Fruit fly (Drosophila melanogaster) whole organism, embryonic: ENCODE data around the gene Myo10A.

Experiments used
- Adf1 ChIP-seq: fragments of 200-800 bp; sonication (Bioruptor generic); IDR thresholded peaks from 2 replicates; pipeline ENCODE4 v1.3.6; 2022; ENCODE audit warnings: missing biosample characterization, missing genetic modification characterization
- Atf-2 ChIP-seq: fragments of 200-800 bp; sonication (Bioruptor generic); optimal IDR thresholded peaks from 2 replicates; lab custom pipeline; 2016; ENCODE audit warnings: missing biosample characterization, missing genetic modification characterization
- Awh ChIP-seq: fragments of 200-800 bp; sonication (Bioruptor generic); IDR thresholded peaks from 2 replicates; pipeline ENCODE4, ENCODE4 v1.3.6; 2022; ENCODE audit warnings: missing biosample characterization, missing genetic modification characterization
- CG11398 ChIP-seq: fragments of 200-800 bp; sonication (Bioruptor generic); optimal IDR thresholded peaks from 2 replicates; lab custom pipeline; 2016; ENCODE audit warnings: missing biosample characterization, missing genetic modification characterization
- CG11504 ChIP-seq: fragments of 200-800 bp; sonication (Bioruptor generic); optimal IDR thresholded peaks from 3 replicates; lab custom pipeline; 2019; ENCODE audit warnings: missing biosample characterization, mild to moderate bottlenecking, missing genetic modification characterization, moderate library complexity
- CG12391 ChIP-seq: fragments of 200-800 bp; sonication (Bioruptor generic); optimal IDR thresholded peaks from 3 replicates; lab custom pipeline; 2018; ENCODE audit warnings: missing biosample characterization, mild to moderate bottlenecking, missing genetic modification characterization, moderate library complexity
- CG12744 ChIP-seq: fragments of 200-800 bp; sonication (Bioruptor generic); optimal IDR thresholded peaks from 2 replicates; lab custom pipeline; 2016; ENCODE audit warnings: missing biosample characterization, missing genetic modification characterization
- CG13424 ChIP-seq: fragments of 200-800 bp; sonication (Bioruptor generic); optimal IDR thresholded peaks from 2 replicates; lab custom pipeline; 2019; ENCODE audit warnings: missing biosample characterization, mild to moderate bottlenecking, missing genetic modification characterization, moderate library complexity
- CG13624 ChIP-seq: fragments of 200-800 bp; sonication (Bioruptor generic); optimal IDR thresholded peaks from 2 replicates; lab custom pipeline; 2016; ENCODE audit warnings: missing biosample characterization, missing genetic modification characterization
- CG13775 ChIP-seq: fragments of 200-800 bp; sonication (Bioruptor generic); optimal IDR thresholded peaks from 3 replicates; lab custom pipeline; 2017; ENCODE audit warnings: missing biosample characterization, mild to moderate bottlenecking, missing genetic modification characterization
- CG15696 ChIP-seq: fragments of 200-800 bp; sonication (Bioruptor generic); optimal IDR thresholded peaks from 2 replicates; lab custom pipeline; 2019; ENCODE audit warnings: missing biosample characterization, mild to moderate bottlenecking, missing genetic modification characterization, moderate library complexity
- CG16779 ChIP-seq: fragments of 200-800 bp; sonication (Bioruptor generic); IDR thresholded peaks from 2 replicates; pipeline ENCODE4 v1.3.6; 2022; ENCODE audit warnings: missing biosample characterization, missing genetic modification characterization
- CG16813 ChIP-seq: fragments of 200-800 bp; sonication (Bioruptor generic); IDR thresholded peaks from 3 replicates; pipeline ENCODE4 v1.3.6; 2022; ENCODE audit warnings: missing biosample characterization, missing genetic modification characterization; ENCODE audit not compliant: partially characterized antibody
- CG2712 ChIP-seq: fragments of 200-800 bp; optimal IDR thresholded peaks from 3 replicates; lab custom pipeline; 2019; ENCODE audit warnings: missing biosample characterization, mild to moderate bottlenecking, missing genetic modification characterization, moderate library complexity
- CG30431 ChIP-seq: fragments of 200-800 bp; sonication (Bioruptor generic); optimal IDR thresholded peaks from 2 replicates; lab custom pipeline; 2017; ENCODE audit warnings: missing biosample characterization, missing genetic modification characterization
- CG31224 ChIP-seq: fragments of 200-800 bp; sonication (Bioruptor generic); IDR thresholded peaks from 2 replicates; pipeline ENCODE4 v1.3.6; 2022; ENCODE audit warnings: missing biosample characterization, missing genetic modification characterization
- CG34376 ChIP-seq: fragments of 200-800 bp; sonication (Bioruptor generic); optimal IDR thresholded peaks from 2 replicates; lab custom pipeline; 2018; ENCODE audit warnings: missing biosample characterization, mild to moderate bottlenecking, missing genetic modification characterization
- CG3995 ChIP-seq: fragments of 200-800 bp; sonication (Bioruptor generic); optimal IDR thresholded peaks from 3 replicates; lab custom pipeline; 2016; ENCODE audit warnings: missing biosample characterization, missing genetic modification characterization
- CG4854 ChIP-seq: fragments of 200-800 bp; sonication (Bioruptor generic); optimal IDR thresholded peaks from 2 replicates; lab custom pipeline; 2016; ENCODE audit warnings: missing biosample characterization, missing genetic modification characterization, inconsistent platforms
- CG6254 ChIP-seq: fragments of 200-800 bp; sonication (Bioruptor generic); optimal IDR thresholded peaks from 3 replicates; lab custom pipeline; 2017; ENCODE audit warnings: mild to moderate bottlenecking, missing biosample characterization, missing genetic modification reagents, missing genetic modification characterization
- CG6654 ChIP-seq: fragments of 200-800 bp; sonication (Bioruptor generic); optimal IDR thresholded peaks from 2 replicates; lab custom pipeline; 2017; ENCODE audit warnings: missing biosample characterization, mild to moderate bottlenecking, missing genetic modification characterization
- Ets97D ChIP-seq: fragments of 200-800 bp; sonication (Bioruptor generic); optimal IDR thresholded peaks from 3 replicates; lab custom pipeline; 2016; ENCODE audit warnings: missing biosample characterization, missing genetic modification characterization
- Hey ChIP-seq: fragments of 200-800 bp; sonication (Bioruptor generic); optimal IDR thresholded peaks from 3 replicates; lab custom pipeline; 2018; ENCODE audit warnings: missing biosample characterization, mild to moderate bottlenecking, missing genetic modification characterization
- Hr3 ChIP-seq: fragments of 200-800 bp; sonication (Bioruptor generic); optimal IDR thresholded peaks from 3 replicates; lab custom pipeline; 2016; ENCODE audit warnings: missing biosample characterization, missing genetic modification characterization
- Nf-YB ChIP-seq: fragments of 200-800 bp; sonication (Bioruptor generic); optimal IDR thresholded peaks from 3 replicates; lab custom pipeline; 2019; ENCODE audit warnings: missing biosample characterization, mild to moderate bottlenecking, missing genetic modification characterization, moderate library complexity
- Tbp ChIP-seq: fragments of >200 bp; optimal IDR thresholded peaks from 2 replicates; lab custom pipeline; 2018; ENCODE audit warnings: missing biosample characterization, missing genetic modification characterization
- ara ChIP-seq: fragments of 200-800 bp; sonication (Bioruptor generic); IDR thresholded peaks from 2 replicates; pipeline ENCODE4 v1.3.6; 2022; ENCODE audit warnings: missing biosample characterization, missing genetic modification characterization
- bbx ChIP-seq: fragments of 200-800 bp; sonication (Bioruptor generic); IDR thresholded peaks from 2 replicates; pipeline ENCODE4 v1.3.6; 2022; ENCODE audit warnings: missing biosample characterization, missing genetic modification characterization; ENCODE audit not compliant: partially characterized antibody
- bsh ChIP-seq, 2 experiments: fragments of 200-800 bp; sonication (Bioruptor generic); optimal IDR thresholded peaks; 2 replicates each; lab custom pipeline; 2017 to 2018; ENCODE audit warnings: mild to moderate bottlenecking in 2 of 2, missing biosample characterization in 2 of 2, missing genetic modification characterization in 2 of 2, moderate library complexity in 1 of 2
- chif ChIP-seq, 2 experiments: fragments of 200-800 bp; sonication (Bioruptor generic); optimal IDR thresholded peaks; 3 replicates each; lab custom pipeline; 2016; ENCODE audit warnings: missing biosample characterization in 2 of 2, missing genetic modification characterization in 2 of 2
- ems ChIP-seq: fragments of 200-800 bp; sonication (Bioruptor generic); optimal IDR thresholded peaks from 3 replicates; lab custom pipeline; 2016; ENCODE audit warnings: missing biosample characterization, missing genetic modification characterization
- fd64A ChIP-seq: fragments of 200-800 bp; sonication (Bioruptor generic); optimal IDR thresholded peaks from 3 replicates; lab custom pipeline; 2018; ENCODE audit warnings: missing biosample characterization, mild to moderate bottlenecking, missing genetic modification characterization
- fd96Cb ChIP-seq: fragments of 200-800 bp; sonication (Bioruptor generic); optimal IDR thresholded peaks from 2 replicates; lab custom pipeline; 2018; ENCODE audit warnings: missing biosample characterization, mild to moderate bottlenecking, missing genetic modification characterization, moderate library complexity
- ftz-f1 ChIP-seq: fragments of 200-800 bp; sonication (Bioruptor generic); optimal IDR thresholded peaks from 2 replicates; lab custom pipeline; 2016; ENCODE audit warnings: missing biosample characterization, missing genetic modification characterization
- gcm2 ChIP-seq: fragments of 200-800 bp; sonication (Bioruptor generic); optimal IDR thresholded peaks from 2 replicates; lab custom pipeline; 2016; ENCODE audit warnings: missing biosample characterization, missing genetic modification characterization
- hb ChIP-seq: fragments of 200-800 bp; sonication (Bioruptor generic); IDR thresholded peaks from 3 replicates; pipeline ENCODE4 v1.3.6; 2022; ENCODE audit warnings: missing biosample characterization, missing genetic modification characterization; ENCODE audit not compliant: partially characterized antibody
- inv ChIP-seq: fragments of 200-800 bp; sonication (Bioruptor generic); IDR thresholded peaks from 2 replicates; pipeline ENCODE4 v1.3.6; 2022; ENCODE audit warnings: missing biosample characterization, missing genetic modification characterization; ENCODE audit not compliant: partially characterized antibody
- lab ChIP-seq: fragments of 200-800 bp; sonication (Bioruptor generic); optimal IDR thresholded peaks from 3 replicates; lab custom pipeline; 2017; ENCODE audit warnings: missing biosample characterization, missing genetic modification characterization, mild to moderate bottlenecking, moderate library complexity, missing genetic modification reagents
- nau ChIP-seq: fragments of 200-800 bp; sonication (Bioruptor generic); optimal IDR thresholded peaks from 3 replicates; lab custom pipeline; 2017; ENCODE audit warnings: missing biosample characterization, mild to moderate bottlenecking, missing genetic modification characterization, missing genetic modification reagents
- org-1 ChIP-seq: fragments of 200-800 bp; sonication (Bioruptor generic); optimal IDR thresholded peaks from 2 replicates; lab custom pipeline; 2017; ENCODE audit warnings: missing biosample characterization, missing genetic modification characterization
- pfk ChIP-seq: fragments of 200-800 bp; sonication (Bioruptor generic); optimal IDR thresholded peaks from 2 replicates; lab custom pipeline; 2018; ENCODE audit warnings: missing biosample characterization, mild to moderate bottlenecking, missing genetic modification characterization, moderate library complexity
- pho ChIP-seq: fragments of 200-800 bp; sonication (Bioruptor generic); optimal IDR thresholded peaks from 2 replicates; lab custom pipeline; 2016; ENCODE audit warnings: missing biosample characterization, missing genetic modification characterization
- prd ChIP-seq, 3 experiments: fragments of >200 bp in 2 of 3; fragments of 200-800 bp in 1 of 3; sonication (Bioruptor generic) in 1 of 3; optimal IDR thresholded peaks in 2 of 3; IDR thresholded peaks in 1 of 3; 2 replicates in 2 of 3; 3 replicates in 1 of 3; pipeline versions ENCODE4 v1.3.6 to Lab custom; 2017 to 2022; ENCODE audit warnings: missing biosample characterization in 1 of 3, missing genetic modification characterization in 1 of 3
- ro ChIP-seq: fragments of 200-800 bp; sonication (Bioruptor generic); IDR thresholded peaks from 2 replicates; pipeline ENCODE4 v1.3.6; 2022; ENCODE audit warnings: missing biosample characterization, missing genetic modification characterization
- schlank ChIP-seq: fragments of 200-800 bp; sonication (Bioruptor generic); optimal IDR thresholded peaks from 2 replicates; lab custom pipeline; 2018; ENCODE audit warnings: missing biosample characterization, mild to moderate bottlenecking, missing genetic modification characterization
- sens ChIP-seq: fragments of 200-800 bp; sonication (Bioruptor generic); peaks from one replicate; lab custom pipeline; 2016; ENCODE audit warnings: missing biosample characterization, missing genetic modification characterization
- slbo ChIP-seq: fragments of 200-800 bp; sonication (Bioruptor generic); IDR thresholded peaks from 2 replicates; pipeline ENCODE4 v1.3.6; 2022; ENCODE audit warnings: missing biosample characterization, missing genetic modification characterization
- ssp ChIP-seq: fragments of 200-800 bp; sonication (Bioruptor generic); IDR thresholded peaks from 2 replicates; pipeline ENCODE4 v1.3.6; 2022; ENCODE audit warnings: missing biosample characterization, missing genetic modification characterization
- stc ChIP-seq: fragments of 200-800 bp; sonication (Bioruptor generic); IDR thresholded peaks from 2 replicates; pipeline ENCODE4 v1.3.6; 2022; ENCODE audit warnings: missing biosample characterization, missing genetic modification characterization
- sug ChIP-seq: fragments of 200-800 bp; optimal IDR thresholded peaks from 2 replicates; lab custom pipeline; 2019; ENCODE audit warnings: missing biosample characterization, mild to moderate bottlenecking, missing genetic modification characterization, moderate library complexity
- zfh1 ChIP-seq: fragments of 200-800 bp; sonication (Bioruptor generic); IDR thresholded peaks from 3 replicates; pipeline ENCODE4 v1.3.6; 2022; ENCODE audit warnings: missing biosample characterization, missing genetic modification characterization

The Myo10A gene

DNA sequence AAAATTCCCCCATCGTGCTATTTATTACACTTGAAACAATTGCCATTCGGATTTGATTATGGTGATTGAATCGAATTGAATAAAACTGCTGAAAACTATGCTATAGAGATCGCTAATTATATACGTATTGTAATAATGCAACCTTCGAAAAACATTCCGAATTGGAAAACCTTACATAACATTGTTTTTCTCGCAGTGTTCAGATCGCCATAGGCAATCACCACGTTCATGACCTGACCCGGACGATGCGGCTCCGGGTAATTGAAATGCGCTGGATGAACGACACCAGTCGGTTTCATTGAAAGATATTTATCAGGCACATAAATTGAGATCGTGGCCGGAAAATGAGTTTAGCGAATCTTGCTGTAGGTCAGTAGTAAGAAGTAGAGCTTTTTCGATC is 47.9 kb upstream of the Myo10A start (continued):
- no peak for TF ChIP-seq CG13424 (tag; lab: Kevin White, UChicago)
- no peak for TF ChIP-seq ssp (GFP tag; lab: Robert Waterston, UW)
- no peak for TF ChIP-seq bbx (GFP tag; lab: Robert Waterston, UW)
- no peak for TF ChIP-seq CG34376
- TF ChIP-seq pho (GFP tag; lab: Kevin White, UChicago) = no peak
- TF ChIP-seq schlank (tag; lab: Kevin White, UChicago) = no peak
- TF ChIP-seq fd96Cb = peak; percentile 8
- no peak for TF ChIP-seq CG6654 (GFP tag; lab: Kevin White, UChicago)
- no peak for TF ChIP-seq Awh (GFP tag; lab: Robert Waterston, UW)
- peak; percentile 59 for TF ChIP-seq sens
- no peak for TF ChIP-seq pfk (GFP tag; lab: Kevin White, UChicago)
- no peak for TF ChIP-seq CG16779 (GFP tag; lab: Robert Waterston, UW)
- TF ChIP-seq CG4854 (GFP tag; lab: Kevin White, UChicago) = no peak
- TF ChIP-seq ems (GFP tag; lab: Kevin White, UChicago) = no peak
- no peak for TF ChIP-seq CG13624 (GFP tag; lab: Kevin White, UChicago)
- TF ChIP-seq prd (optimal IDR thresholded peaks at IDR 0.05; lab: Kevin White, UChicago) = no peak
- TF ChIP-seq prd (GFP tag; IDR thresholded peaks at IDR 0.05; lab: Robert Waterston, UW) = peak; percentile 40; the same call in 1 of the 3 replicates
- TF ChIP-seq inv (GFP tag; lab: Robert Waterston, UW) = no peak
- no peak for TF ChIP-seq nau (GFP tag; lab: Kevin White, UChicago)
- TF ChIP-seq CG11504 = peak; percentile 31
- no peak for TF ChIP-seq CG13775 (GFP tag; lab: Kevin White, UChicago)
- no peak for TF ChIP-seq CG30431 (GFP tag; lab: Kevin White, UChicago)
- no peak for TF ChIP-seq CG11398 (GFP tag; lab: Kevin White, UChicago)
- no peak for TF ChIP-seq CG12744 (GFP tag; lab: Kevin White, UChicago)
- no peak for TF ChIP-seq ro
- no peak for TF ChIP-seq Adf1 (GFP tag; lab: Robert Waterston, UW)
- no peak for TF ChIP-seq hb (GFP tag; lab: Robert Waterston, UW)
- TF ChIP-seq Hey (tag; lab: Kevin White, UChicago) = no peak
- no peak for TF ChIP-seq CG31224 (GFP tag; lab: Robert Waterston, UW)
- no peak for TF ChIP-seq Tbp
- no peak for TF ChIP-seq CG6254 (GFP tag; lab: Kevin White, UChicago)
- no peak for TF ChIP-seq sug (tag; lab: Kevin White, UChicago)
- TF ChIP-seq Atf-2 (GFP tag; lab: Kevin White, UChicago) = no peak
- no peak for TF ChIP-seq CG16813 (GFP tag; lab: Robert Waterston, UW)
- TF ChIP-seq CG12391 (tag; lab: Kevin White, UChicago) = peak; percentile 26
- TF ChIP-seq ftz-f1 (GFP tag; lab: Kevin White, UChicago) = no peak
- no peak for TF ChIP-seq org-1 (GFP tag; lab: Kevin White, UChicago)
- peak in 1 of 2 experiments; percentile 0 for TF ChIP-seq chif (GFP tag; optimal IDR thresholded peaks at IDR 0.05; lab: Kevin White, UChicago)
- TF ChIP-seq CG3995 = no peak
- TF ChIP-seq ara (GFP tag; lab: Robert Waterston, UW) = 0 out of 2 replicates have a peak, but pooled peaks have one; percentile 17
- TF ChIP-seq zfh1 (GFP tag; lab: Robert Waterston, UW) = no peak
- TF ChIP-seq lab (GFP tag; lab: Kevin White, UChicago) = peak; percentile 21
- peak; percentile 14 for TF ChIP-seq CG2712 (tag; lab: Kevin White, UChicago)
- no peak for TF ChIP-seq Nf-YB (GFP tag; lab: Kevin White, UChicago)
- TF ChIP-seq Ets97D (GFP tag; lab: Kevin White, UChicago) = no peak
- TF ChIP-seq slbo (GFP tag; lab: Robert Waterston, UW) = no peak
- TF ChIP-seq gcm2 (GFP tag; lab: Kevin White, UChicago) = no peak
- no peak for TF ChIP-seq fd64A
- no peak for TF ChIP-seq stc (GFP tag; lab: Robert Waterston, UW)
- TF ChIP-seq bsh (GFP tag; optimal IDR thresholded peaks at IDR 0.05; lab: Kevin White, UChicago) = peak in 1 of 2 experiments; percentile 2
- TF ChIP-seq Hr3 (GFP tag; lab: Kevin White, UChicago) = no peak
- TF ChIP-seq CG15696 (tag; lab: Kevin White, UChicago) = no peak
